Fruit fly (Drosophila melanogaster): ENCODE results near the gene Spn.

Gene Spn

DNA sequence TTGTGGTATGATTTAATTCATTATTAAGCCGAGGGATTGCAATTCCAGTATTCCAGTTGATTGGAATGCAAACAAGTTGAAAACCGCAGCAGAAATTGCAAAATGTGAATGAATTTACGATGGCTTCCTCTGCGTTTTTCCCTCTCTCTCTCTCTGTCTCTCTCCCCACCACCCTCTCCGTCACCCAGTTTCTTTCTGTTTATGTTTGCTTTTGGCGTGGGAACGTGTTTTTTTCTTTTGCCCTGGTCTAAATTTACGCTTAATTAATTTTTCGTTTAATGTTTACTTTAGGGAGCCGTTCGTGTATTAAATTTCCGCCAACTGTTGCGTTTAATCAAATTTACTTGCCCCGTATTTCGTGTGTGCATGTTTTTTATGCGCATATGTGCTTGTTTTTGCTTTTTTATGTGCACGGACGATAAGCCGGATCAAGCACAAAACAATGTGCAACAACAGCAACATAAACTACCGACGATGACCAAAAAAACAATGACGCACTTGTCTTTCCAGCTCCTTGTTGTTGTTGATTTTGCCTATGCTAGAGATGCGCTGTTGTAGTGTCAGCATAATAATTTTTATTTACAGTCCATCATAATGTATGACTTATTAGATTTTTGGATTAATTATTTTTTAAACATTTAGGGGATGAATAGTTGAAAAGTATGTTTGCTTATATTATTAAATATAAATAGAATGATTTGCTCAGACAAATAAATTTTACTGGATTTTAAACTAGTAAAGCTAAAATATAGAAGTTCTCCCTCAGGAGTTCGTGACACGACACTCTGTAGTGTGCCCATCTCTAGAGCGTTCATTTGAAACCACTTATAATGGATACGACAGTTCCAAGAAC is 36.0 kb upstream of the Spn start (continued):
- peak; percentile 54; the same call in 1 of the 2 replicates for TF ChIP-seq Rfx (GFP tag; IDR thresholded peaks at IDR 0.05)
- no peak for TF ChIP-seq wdn (GFP tag; IDR thresholded peaks at IDR 0.05)
- TF ChIP-seq slp2 (GFP tag; optimal IDR thresholded peaks at IDR 0.05) = no peak
- TF ChIP-seq CG6813 (GFP tag; optimal IDR thresholded peaks at IDR 0.05) = peak; percentile 54
- no peak for TF ChIP-seq pfk (GFP tag; optimal IDR thresholded peaks at IDR 0.05)
- 0 out of 2 replicates have a peak, but pooled peaks have one; percentile 44 for TF ChIP-seq CG1024 (GFP tag; IDR thresholded peaks at IDR 0.05)
- TF ChIP-seq Oli (tag; optimal IDR thresholded peaks at IDR 0.05) = peak; percentile 79
- TF ChIP-seq amos (GFP tag; IDR thresholded peaks at IDR 0.05; ENCODE audit: partially characterized antibody) = peak; percentile 66
- peak; percentile 59 for TF ChIP-seq CG18476 (GFP tag; optimal IDR thresholded peaks at IDR 0.05)
- peak; percentile 68 for TF ChIP-seq nerfin-1 (tag; optimal IDR thresholded peaks at IDR 0.05)
- no peak for TF ChIP-seq Atf-2 (GFP tag; optimal IDR thresholded peaks at IDR 0.05)
- no peak for TF ChIP-seq CG10431 (GFP tag; optimal IDR thresholded peaks at IDR 0.05)
- no peak for TF ChIP-seq Elba2 (GFP tag; optimal IDR thresholded peaks at IDR 0.05)
- peak; percentile 32 for TF ChIP-seq Mad (GFP tag; optimal IDR thresholded peaks at IDR 0.05)
- peak; percentile 53 for TF ChIP-seq slou (GFP tag; optimal IDR thresholded peaks at IDR 0.05)
- TF ChIP-seq CG2875 (GFP tag; optimal IDR thresholded peaks at IDR 0.05) = no peak
- peak; percentile 62 for TF ChIP-seq Nf-YB (GFP tag; optimal IDR thresholded peaks at IDR 0.05)
- TF ChIP-seq CG6689 (GFP tag; IDR thresholded peaks at IDR 0.05) = peak; percentile 32; the same call in 1 of the 2 replicates
- peak; percentile 73 for TF ChIP-seq CG4424 (GFP tag; optimal IDR thresholded peaks at IDR 0.05)
- TF ChIP-seq CG9727 (GFP tag; optimal IDR thresholded peaks at IDR 0.05) = peak; percentile 77
- peak; percentile 10 for TF ChIP-seq chn (GFP tag; optimal IDR thresholded peaks at IDR 0.05)
- TF ChIP-seq dmrt11E (tag; optimal IDR thresholded peaks at IDR 0.05) = peak; percentile 77
- TF ChIP-seq Usf (GFP tag; optimal IDR thresholded peaks at IDR 0.05) = peak; percentile 23
- no peak for TF ChIP-seq NFAT (GFP tag; IDR thresholded peaks at IDR 0.05)
- TF ChIP-seq CG12299 (tag; optimal IDR thresholded peaks at IDR 0.05) = peak; percentile 22
- peak; percentile 53 for TF ChIP-seq CG9215 (GFP tag; IDR thresholded peaks at IDR 0.05)
- peak; percentile 72 for TF ChIP-seq CG10366 (GFP tag; IDR thresholded peaks at IDR 0.05)
- TF ChIP-seq fd96Cb (tag; optimal IDR thresholded peaks at IDR 0.05) = peak; percentile 60
- TF ChIP-seq ab (GFP tag; optimal IDR thresholded peaks at IDR 0.05) = no peak
- TF ChIP-seq trem (tag; optimal IDR thresholded peaks at IDR 0.05) = peak; percentile 62
- TF ChIP-seq CG6175 (GFP tag; IDR thresholded peaks at IDR 0.05) = no peak
- peak in 1 of 2 experiments; percentile 62 for TF ChIP-seq Eip74EF (GFP tag; optimal IDR thresholded peaks at IDR 0.05)
- no peak for TF ChIP-seq her (GFP tag; optimal IDR thresholded peaks at IDR 0.05)
- no peak for TF ChIP-seq en (GFP tag; optimal IDR thresholded peaks at IDR 0.05)
- no peak for TF ChIP-seq wek (GFP tag; optimal IDR thresholded peaks at IDR 0.05)
- TF ChIP-seq CG2889 (GFP tag; IDR thresholded peaks at IDR 0.05) = peak; percentile 64
- peak; percentile 26 for TF ChIP-seq CG18011 (GFP tag; optimal IDR thresholded peaks at IDR 0.05)
- no peak for TF ChIP-seq CG5953 (GFP tag; IDR thresholded peaks at IDR 0.05)
- peak; percentile 75 for TF ChIP-seq CG9932 (GFP tag; IDR thresholded peaks at IDR 0.05)
- peak; percentile 64 for TF ChIP-seq Blimp-1 (GFP tag; optimal IDR thresholded peaks at IDR 0.05)
- peak; percentile 42 for TF ChIP-seq CG18764 (GFP tag; optimal IDR thresholded peaks at IDR 0.05)
- TF ChIP-seq Awh (GFP tag; IDR thresholded peaks at IDR 0.05) = peak; percentile 6; the same call in 1 of the 2 replicates
- TF ChIP-seq sr (GFP tag; IDR thresholded peaks at IDR 0.05) = peak; percentile 62; the same call in 2 of the 3 replicates
- peak; percentile 51 for TF ChIP-seq nau (GFP tag; optimal IDR thresholded peaks at IDR 0.05)
- peak; percentile 54 for TF ChIP-seq CG6854 (GFP tag; optimal IDR thresholded peaks at IDR 0.05)
- TF ChIP-seq Rx (GFP tag; IDR thresholded peaks at IDR 0.05) = no peak
- no peak for TF ChIP-seq hkb (optimal IDR thresholded peaks at IDR 0.05)
- TF ChIP-seq hkb (GFP tag; IDR thresholded peaks at IDR 0.05) = peak; percentile 73
- TF ChIP-seq Aef1 (GFP tag; IDR thresholded peaks at IDR 0.05) = peak; percentile 76
